Fruit fly (Drosophila melanogaster) whole organism, embryonic: Measurements from ENCODE around the gene CG17959.

ENCODE experiments used
- CG13296 ChIP-seq: fragments of 200-800 bp; sonication (Bioruptor generic); optimal IDR thresholded peaks from 3 replicates; lab custom pipeline; 2018; ENCODE audit warnings: missing biosample characterization, mild to moderate bottlenecking, missing genetic modification characterization
- Dp ChIP-seq: fragments of 200-800 bp; sonication (Bioruptor generic); optimal IDR thresholded peaks from 2 replicates; lab custom pipeline; 2018; ENCODE audit warnings: missing biosample characterization, mild to moderate bottlenecking, missing genetic modification characterization, moderate library complexity
- Fer2 ChIP-seq: fragments of 200-800 bp; sonication (Bioruptor generic); optimal IDR thresholded peaks from 2 replicates; lab custom pipeline; 2018; ENCODE audit warnings: missing biosample characterization, mild to moderate bottlenecking, missing genetic modification characterization, moderate library complexity
- sima ChIP-seq: fragments of 200-800 bp; sonication (Bioruptor generic); optimal IDR thresholded peaks from 2 replicates; lab custom pipeline; 2016; ENCODE audit warnings: missing biosample characterization, missing genetic modification characterization
- usp ChIP-seq: fragments of >200 bp; optimal IDR thresholded peaks from 2 replicates; lab custom pipeline; 2017; ENCODE audit warnings: missing biosample characterization, missing genetic modification characterization

DNA sequence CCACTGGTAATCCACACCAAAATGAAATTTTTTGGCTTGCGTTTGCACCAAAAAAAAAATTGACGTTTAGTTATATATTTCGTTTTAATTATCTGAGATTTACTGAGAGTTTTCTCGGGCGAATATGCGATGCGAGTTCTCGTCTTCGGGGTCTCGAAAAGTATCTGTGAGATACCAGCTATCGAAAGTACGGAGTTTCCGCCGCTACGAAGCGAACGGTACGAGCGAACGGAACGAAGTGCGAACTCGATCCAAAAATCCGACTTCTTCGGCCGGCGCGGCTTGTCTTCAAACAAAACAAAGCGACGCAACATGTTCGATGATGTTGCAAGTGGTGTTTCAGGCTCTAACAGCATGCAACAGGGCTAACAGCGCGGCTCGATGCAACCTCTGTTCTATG is 26.7 kb downstream of the CG17959 start, which contains the start of gene rst:
- TF ChIP-seq CG13296 (GFP tag; lab: Kevin White, UChicago) (no peak), Fer2 (tag; lab: Kevin White, UChicago) (no peak), sima (GFP tag; lab: Kevin White, UChicago) (no peak), Dp (no peak), usp (GFP tag; lab: Kevin White, UChicago) (no peak)
